Fruit fly (Drosophila melanogaster): Measurements from ENCODE around the gene Graf.

- TF ChIP-seq psq (optimal IDR thresholded peaks at IDR 0.05) (no peak), ttk (optimal IDR thresholded peaks at IDR 0.05) (no peak), Sin3A (optimal IDR thresholded peaks at IDR 0.05) (no peak), h (optimal IDR thresholded peaks at IDR 0.05) (no peak), insv (optimal IDR thresholded peaks at IDR 0.05) (no peak)
These were observed 28.6 kb downstream of the Graf start, which contains the start of gene CG8191 for dm6 chrX:15731968-15732367.
